Worm (Caenorhabditis elegans) whole organism, late embryonic: Measurements from ENCODE around the gene mspn-1.

ENCODE experiments used
- K02D7.2 ChIP-seq: sonication (generic microtip); optimal IDR thresholded peaks from 2 replicates; lab custom pipeline; 2017; ENCODE audit warnings: mild to moderate bottlenecking, missing genetic modification characterization, missing compliant biosample characterization
- ama-1 ChIP-seq: fragments of 150-350 bp; optimal IDR thresholded peaks from 2 replicates; lab custom pipeline; 2014
- ceh-45 ChIP-seq: fragments of 200-800 bp; sonication (Bioruptor generic); IDR thresholded peaks from 2 replicates; pipeline ENCODE4 v1.3.6; 2022; ENCODE audit warnings: missing genetic modification reagents, missing genetic modification characterization, missing compliant biosample characterization
- ceh-9 ChIP-seq: sonication (generic microtip); optimal IDR thresholded peaks from 2 replicates; lab custom pipeline; 2016; ENCODE audit warnings: mild to moderate bottlenecking, missing genetic modification characterization, inconsistent platforms, missing compliant biosample characterization
- hlh-6 ChIP-seq: sonication (generic microtip); optimal IDR thresholded peaks from 2 replicates; lab custom pipeline; 2016; ENCODE audit warnings: missing genotype, missing genetic modification characterization, missing compliant biosample characterization
- nhr-11 ChIP-seq: fragments of 150-350 bp; optimal IDR thresholded peaks from 2 replicates; lab custom pipeline; 2014; ENCODE audit warnings: missing biosample characterization, missing genetic modification characterization
- npax-4 ChIP-seq: sonication (generic microtip); optimal IDR thresholded peaks from 2 replicates; lab custom pipeline; 2016; ENCODE audit warnings: missing genetic modification characterization, missing compliant biosample characterization
- pax-1 ChIP-seq: fragments of 150-350 bp; optimal IDR thresholded peaks from 2 replicates; lab custom pipeline; 2014; ENCODE audit warnings: missing biosample characterization, missing genetic modification characterization
- rnt-1 ChIP-seq: sonication (generic microtip); optimal IDR thresholded peaks from 2 replicates; lab custom pipeline; 2016; ENCODE audit warnings: missing genetic modification characterization, missing compliant biosample characterization
- sox-4 ChIP-seq: sonication (generic microtip); optimal IDR thresholded peaks from 2 replicates; lab custom pipeline; 2017; ENCODE audit warnings: mild to moderate bottlenecking, missing genetic modification characterization, inconsistent platforms, missing compliant biosample characterization

DNA sequence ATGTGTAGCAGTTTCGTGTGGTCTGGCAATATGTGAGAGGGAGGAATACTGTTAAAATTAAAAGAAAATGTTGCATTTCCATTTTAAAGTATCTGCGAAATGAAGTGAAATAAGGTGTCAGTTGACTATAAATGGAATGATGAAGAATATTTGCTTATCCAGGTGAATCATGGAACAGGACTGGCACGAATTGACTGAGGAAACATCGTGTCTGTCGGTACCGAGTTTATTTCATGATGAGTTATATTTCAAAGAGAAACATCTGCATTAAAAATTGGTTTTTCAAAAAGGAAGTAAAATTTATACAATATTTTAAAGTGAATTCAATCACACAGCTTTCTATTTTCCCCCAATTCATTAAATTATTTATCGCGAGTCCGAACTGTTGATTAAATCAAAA, 49.8 kb downstream of the mspn-1 start, which contains the start of gene F01G10.6:
- TF ChIP-seq ceh-9 (no peak), rnt-1 (no peak), sox-4 (no peak), nhr-11 (tag; lab: Kevin White, UChicago) (no peak), ama-1 (no peak), hlh-6 (no peak), pax-1 (no peak), npax-4 (tag; lab: Kevin White, UChicago) (no peak), ceh-45 (no peak), K02D7.2 (tag; lab: Kevin White, UChicago) (no peak)
